Worm (Caenorhabditis elegans) whole organism, young adult: ENCODE measurements around the gene C46C2.5.

Source experiments
- B0019.2 ChIP-seq: fragments of 200-800 bp; sonication (Bioruptor generic); conservative IDR thresholded peaks from 2 replicates; pipeline ENCODE4 v1.3.6; 2022; ENCODE audit warnings: missing genetic modification reagents, missing genetic modification characterization, missing compliant biosample characterization
- B0261.1 ChIP-seq: sonication (generic microtip); optimal IDR thresholded peaks from 2 replicates; lab custom pipeline; 2016; ENCODE audit warnings: mild to moderate bottlenecking, missing genetic modification characterization, moderate library complexity, missing compliant biosample characterization
- F22D6.2 ChIP-seq: sonication (generic microtip); optimal IDR thresholded peaks from 2 replicates; lab custom pipeline; 2016; ENCODE audit warnings: mild to moderate bottlenecking, missing genetic modification characterization, missing compliant biosample characterization
- K11D2.4 ChIP-seq: fragments of 200-800 bp; sonication (Bioruptor generic); IDR thresholded peaks from 2 replicates; pipeline ENCODE4 v1.3.6; 2022; ENCODE audit warnings: missing genetic modification reagents, missing genetic modification characterization, missing compliant biosample characterization
- K12H6.12 ChIP-seq: fragments of 200-800 bp; sonication (Bioruptor generic); optimal IDR thresholded peaks from 2 replicates; lab custom pipeline; 2018; ENCODE audit warnings: mild to moderate bottlenecking, missing genetic modification characterization, missing compliant biosample characterization
- T07F8.4 ChIP-seq: sonication (generic microtip); optimal IDR thresholded peaks from 2 replicates; lab custom pipeline; 2016; ENCODE audit warnings: mild to moderate bottlenecking, missing genetic modification characterization, moderate library complexity, missing compliant biosample characterization
- T26A5.8 ChIP-seq: sonication (generic microtip); optimal IDR thresholded peaks from 2 replicates; lab custom pipeline; 2016; ENCODE audit warnings: missing genetic modification characterization, missing compliant biosample characterization
- ama-1 ChIP-seq, 3 experiments: fragments of 150-350 bp in 1 of 3; sonication (generic microtip) in 2 of 3; optimal IDR thresholded peaks; 2 replicates each; lab custom pipeline; 2014 to 2018; ENCODE audit warnings: missing biosample characterization in 2 of 3, missing genetic modification characterization in 2 of 3, missing genetic modification reagents in 2 of 3
- aptf-2 ChIP-seq: fragments of 200-800 bp; sonication (Bioruptor generic); conservative IDR thresholded peaks from 2 replicates; pipeline ENCODE4 v1.3.6; 2022; ENCODE audit warnings: missing genetic modification reagents, missing genetic modification characterization, missing compliant biosample characterization
- attf-6 ChIP-seq: fragments of 200-800 bp; sonication (Bioruptor generic); IDR thresholded peaks from 2 replicates; pipeline ENCODE4 v1.3.6; 2022; ENCODE audit warnings: missing genetic modification reagents, missing genetic modification characterization, missing compliant biosample characterization
- bed-1 ChIP-seq: fragments of 200-800 bp; sonication (Bioruptor generic); IDR thresholded peaks from 2 replicates; pipeline ENCODE4 v1.3.6; 2022; ENCODE audit warnings: missing genetic modification reagents, missing genetic modification characterization, missing compliant biosample characterization
- bed-2 ChIP-seq: fragments of 200-800 bp; sonication (Bioruptor generic); IDR thresholded peaks from 2 replicates; pipeline ENCODE4 v1.3.6; 2022; ENCODE audit warnings: missing genetic modification reagents, missing genetic modification characterization, missing compliant biosample characterization
- ccch-3 ChIP-seq: fragments of 200-800 bp; sonication (Bioruptor generic); optimal IDR thresholded peaks from 2 replicates; lab custom pipeline; 2018; ENCODE audit warnings: mild to moderate bottlenecking, missing genetic modification characterization, missing compliant biosample characterization
- ceh-100 ChIP-seq: fragments of 200-800 bp; sonication (Bioruptor generic); IDR thresholded peaks from 2 replicates; pipeline ENCODE4 v1.3.6; 2022; ENCODE audit warnings: missing genetic modification reagents, missing genetic modification characterization, missing compliant biosample characterization
- ceh-40 ChIP-seq: fragments of 200-800 bp; sonication (Bioruptor generic); IDR thresholded peaks from 2 replicates; pipeline ENCODE4 v1.3.6; 2022; ENCODE audit warnings: missing genetic modification characterization, missing compliant biosample characterization
- dpl-1 ChIP-seq: fragments of 150-350 bp; optimal IDR thresholded peaks from 2 replicates; lab custom pipeline; 2014; ENCODE audit warnings: missing biosample characterization, missing genetic modification reagents, missing genetic modification characterization
- efl-1 ChIP-seq: fragments of 150-350 bp; optimal IDR thresholded peaks from 2 replicates; lab custom pipeline; 2014; ENCODE audit warnings: missing biosample characterization, missing genetic modification reagents, missing genetic modification characterization
- egrh-3 ChIP-seq: fragments of 200-800 bp; sonication (Bioruptor generic); IDR thresholded peaks from 2 replicates; pipeline ENCODE4 v1.3.6; 2022; ENCODE audit warnings: missing genetic modification reagents, missing genetic modification characterization, missing compliant biosample characterization
- ekl-4 ChIP-seq: fragments of 200-800 bp; sonication (Bioruptor generic); IDR thresholded peaks from 2 replicates; pipeline ENCODE4 v1.3.6; 2022; ENCODE audit warnings: missing genetic modification reagents, missing genetic modification characterization, missing compliant biosample characterization
- him-1 ChIP-seq: sonication (generic microtip); optimal IDR thresholded peaks from 2 replicates; lab custom pipeline; 2016; ENCODE audit warnings: missing genotype, missing genetic modification reagents, missing genetic modification characterization, missing compliant biosample characterization
- hmg-20 ChIP-seq: fragments of 200-800 bp; sonication (Bioruptor generic); IDR thresholded peaks from 2 replicates; pipeline ENCODE4 v1.3.6; 2022; ENCODE audit warnings: missing genetic modification reagents, missing genetic modification characterization, missing compliant biosample characterization
- let-526 ChIP-seq: fragments of 200-800 bp; sonication (Bioruptor generic); IDR thresholded peaks from 2 replicates; pipeline ENCODE4 v1.3.6; 2022; ENCODE audit warnings: missing genetic modification reagents, missing genetic modification characterization, missing compliant biosample characterization
- let-607 ChIP-seq, 2 experiments: fragments of 200-800 bp in 1 of 2; sonication (Bioruptor generic) in 1 of 2; sonication (generic microtip) in 1 of 2; optimal IDR thresholded peaks; 2 replicates each; lab custom pipeline; 2016 to 2018; ENCODE audit warnings: mild to moderate bottlenecking in 2 of 2, missing compliant biosample characterization in 2 of 2, missing genetic modification characterization in 2 of 2, moderate library complexity in 2 of 2, missing genotype in 1 of 2
- lsl-1 ChIP-seq: fragments of 200-800 bp; sonication (Bioruptor generic); optimal IDR thresholded peaks from 2 replicates; lab custom pipeline; 2018; ENCODE audit warnings: mild to moderate bottlenecking, missing genetic modification characterization, moderate library complexity, missing compliant biosample characterization
- madf-10 ChIP-seq: sonication (generic microtip); optimal IDR thresholded peaks from 2 replicates; lab custom pipeline; 2016; ENCODE audit warnings: mild to moderate bottlenecking, missing genetic modification characterization, missing compliant biosample characterization
- madf-8 ChIP-seq: fragments of 200-800 bp; sonication (Bioruptor generic); conservative IDR thresholded peaks from 2 replicates; pipeline ENCODE4 v1.3.6; 2022; ENCODE audit warnings: missing genetic modification reagents, missing genetic modification characterization, missing compliant biosample characterization
- mcd-1 ChIP-seq: fragments of 200-800 bp; sonication (Bioruptor generic); IDR thresholded peaks from 2 replicates; pipeline ENCODE4 v1.3.6; 2022; ENCODE audit warnings: missing genetic modification reagents, missing genetic modification characterization, missing compliant biosample characterization
- mel-28 ChIP-seq: sonication (generic microtip); optimal IDR thresholded peaks from 2 replicates; lab custom pipeline; 2016; ENCODE audit warnings: borderline replicate concordance, mild to moderate bottlenecking, missing genetic modification characterization, missing compliant biosample characterization
- nhr-120 ChIP-seq: fragments of 200-800 bp; sonication (Bioruptor generic); IDR thresholded peaks from 2 replicates; pipeline ENCODE4 v1.3.6; 2022; ENCODE audit warnings: missing genetic modification characterization, missing compliant biosample characterization
- nhr-179 ChIP-seq: sonication (generic microtip); optimal IDR thresholded peaks from 2 replicates; lab custom pipeline; 2016; ENCODE audit warnings: mild to moderate bottlenecking, missing genetic modification characterization, missing compliant biosample characterization
- nhr-90 ChIP-seq: sonication (generic microtip); optimal IDR thresholded peaks from 2 replicates; lab custom pipeline; 2016; ENCODE audit warnings: missing genotype, mild to moderate bottlenecking, missing genetic modification characterization, missing compliant biosample characterization
- pbrm-1 ChIP-seq: fragments of 200-800 bp; sonication (Bioruptor generic); IDR thresholded peaks from 2 replicates; pipeline ENCODE4 v1.3.6; 2022; ENCODE audit warnings: missing genetic modification reagents, missing genetic modification characterization, missing compliant biosample characterization
- pha-4 ChIP-seq: fragments of 150-350 bp; sonication (generic microtip); optimal IDR thresholded peaks from 2 replicates; lab custom pipeline; 2014; ENCODE audit warnings: missing biosample characterization, missing genetic modification reagents, missing genetic modification characterization
- snpc-4 ChIP-seq, 5 experiments: fragments of 150-350 bp in 1 of 5; sonication (generic microtip) in 4 of 5; optimal IDR thresholded peaks; 2 replicates each; lab custom pipeline; 2014 to 2018; ENCODE audit warnings: missing genetic modification characterization in 5 of 5, missing biosample characterization in 3 of 5, antibody characterized with exemption in 2 of 5, mild to moderate bottlenecking in 2 of 5, missing compliant biosample characterization in 2 of 5, missing genotype in 2 of 5, moderate library complexity in 2 of 5, missing genetic modification reagents in 1 of 5
- xnd-1 ChIP-seq: sonication (generic microtip); optimal IDR thresholded peaks from 2 replicates; lab custom pipeline; 2016; ENCODE audit warnings: missing genotype, missing genetic modification reagents, missing genetic modification characterization, missing compliant biosample characterization
- zim-3 ChIP-seq: sonication (generic microtip); optimal IDR thresholded peaks from 2 replicates; lab custom pipeline; 2017; ENCODE audit warnings: mild to moderate bottlenecking, missing genetic modification characterization, moderate library complexity, missing compliant biosample characterization
- ztf-18 ChIP-seq: sonication (generic microtip); optimal IDR thresholded peaks from 2 replicates; lab custom pipeline; 2016; ENCODE audit warnings: missing genotype, mild to moderate bottlenecking, missing genetic modification characterization, missing compliant biosample characterization
- ztf-28 ChIP-seq: fragments of 200-800 bp; sonication (Bioruptor generic); IDR thresholded peaks from 2 replicates; pipeline ENCODE4 v1.3.6; 2022; ENCODE audit warnings: missing genetic modification reagents, missing genetic modification characterization, missing compliant biosample characterization

The C46C2.5 gene

DNA sequence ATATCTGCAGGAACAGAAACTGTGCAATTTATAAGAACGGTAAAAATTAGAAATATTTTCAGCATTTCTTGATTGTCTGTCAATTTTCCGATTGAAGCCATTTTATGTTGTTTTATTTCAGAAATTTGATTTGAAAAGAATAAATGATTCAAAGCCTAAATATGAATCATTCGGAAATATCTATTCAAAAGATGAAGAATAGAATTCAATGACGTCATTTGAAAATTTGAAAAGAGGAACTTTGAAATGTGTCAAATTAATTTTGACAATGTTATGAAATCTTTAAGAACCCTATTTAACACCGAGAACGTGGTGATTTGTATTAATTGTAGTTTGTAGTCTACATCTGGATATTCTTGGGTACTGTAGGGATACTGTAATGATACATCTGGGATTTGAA, at the start of gene C46C2.5:
TSS of gene C46C2.5 (minus strand) at position 101 of the 400 bp plus-strand sequence.
- no peak for TF ChIP-seq madf-8

DNA sequence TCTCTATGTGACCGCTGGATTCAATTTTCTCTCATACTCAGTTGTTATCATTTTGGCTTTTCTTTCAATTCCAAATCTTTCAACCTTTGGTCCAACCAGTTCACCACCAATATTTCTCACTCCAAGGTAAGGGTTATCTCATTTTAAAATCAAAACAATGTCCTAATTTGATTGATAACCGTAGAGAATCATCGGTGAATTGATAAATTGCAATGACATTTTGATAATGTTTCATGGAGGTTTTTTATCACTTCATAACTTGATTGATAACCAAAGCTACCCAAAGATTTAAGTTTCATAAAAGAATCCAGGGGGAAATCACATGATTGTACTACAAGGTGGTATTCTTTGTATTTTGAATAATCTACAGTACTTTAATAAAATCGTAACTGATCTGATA, 46.7 kb upstream of the C46C2.5 start:
- no peak for TF ChIP-seq pha-4 (tag; lab: Kevin White, UChicago)
- TF ChIP-seq mel-28 (tag; lab: Kevin White, UChicago): no peak
- no peak for TF ChIP-seq madf-8
- TF ChIP-seq ccch-3 (GFP tag; lab: Kevin White, UChicago): no peak
- no peak for TF ChIP-seq egrh-3 (GFP tag; lab: Robert Waterston, UW)
- no peak for TF ChIP-seq ama-1 (optimal IDR thresholded peaks at IDR 0.05; lab: Kevin White, UChicago)
- no peak for TF ChIP-seq ama-1 (GFP tag; optimal IDR thresholded peaks at IDR 0.05; lab: Kevin White, UChicago)
- no peak for TF ChIP-seq aptf-2 (GFP tag; lab: Robert Waterston, UW)
- TF ChIP-seq efl-1 (GFP tag; lab: Kevin White, UChicago): no peak
- TF ChIP-seq B0019.2: no peak
- no peak for TF ChIP-seq dpl-1 (GFP tag; lab: Kevin White, UChicago)
- TF ChIP-seq hmg-20 (GFP tag; lab: Robert Waterston, UW): no peak

DNA sequence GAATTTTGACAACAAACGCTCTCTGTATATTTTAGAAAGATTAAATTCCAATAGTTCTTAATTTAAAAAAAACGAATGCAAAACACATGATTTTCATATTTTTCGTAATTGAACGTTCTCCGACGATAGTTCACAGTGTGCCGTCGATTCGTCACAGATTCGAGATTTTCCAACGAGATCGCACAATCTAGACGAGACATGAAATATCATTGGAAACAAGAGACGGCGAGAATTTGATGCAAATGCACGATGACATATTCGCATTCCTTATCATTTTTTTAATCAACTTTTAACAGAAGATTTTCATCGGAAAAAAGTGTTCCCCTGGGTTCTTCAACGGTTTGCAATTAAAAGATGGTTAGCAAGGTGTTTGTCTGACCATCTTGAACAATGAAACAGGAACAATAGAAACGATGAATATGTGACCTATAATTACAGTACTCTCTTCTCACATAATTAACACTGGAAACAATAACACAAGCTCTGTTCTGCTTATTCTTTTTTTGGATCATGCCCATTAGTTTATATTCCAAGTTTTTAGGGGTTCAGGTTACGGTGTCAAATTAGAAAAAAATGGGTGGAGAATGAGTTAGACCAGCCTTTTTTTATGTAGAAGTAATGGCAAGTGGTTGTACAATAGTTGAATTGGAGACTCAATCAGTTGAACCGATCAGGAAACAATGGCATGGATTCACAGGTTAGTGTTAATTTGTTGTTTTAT, 40.2 kb upstream of the C46C2.5 start, which contains the start of gene Y11D7A.3:
TSS of gene Y11D7A.3 (plus strand) at position 671 of the 721 bp plus-strand sequence.
- TF ChIP-seq let-607 (tag; optimal IDR thresholded peaks at IDR 0.05; lab: Kevin White, UChicago): no peak
- no peak for TF ChIP-seq pha-4 (tag; lab: Kevin White, UChicago)
- no peak for TF ChIP-seq him-1
- TF ChIP-seq ztf-28 (GFP tag; lab: Robert Waterston, UW): no peak
- no peak for TF ChIP-seq nhr-120 (GFP tag; lab: Robert Waterston, UW)
- no peak for TF ChIP-seq snpc-4 (GFP tag; optimal IDR thresholded peaks at IDR 0.05; lab: Kevin White, UChicago)
- no peak for TF ChIP-seq snpc-4 (tag; optimal IDR thresholded peaks at IDR 0.05; lab: Kevin White, UChicago)
- TF ChIP-seq ztf-18: no peak
- TF ChIP-seq ccch-3 (GFP tag; lab: Kevin White, UChicago): no peak
- TF ChIP-seq nhr-179 (tag; lab: Kevin White, UChicago): no peak
- no peak for TF ChIP-seq bed-2 (GFP tag; lab: Robert Waterston, UW)
- TF ChIP-seq ceh-40 (GFP tag; lab: Robert Waterston, UW): no peak
- TF ChIP-seq B0261.1: no peak
- TF ChIP-seq K11D2.4 (GFP tag; lab: Robert Waterston, UW): no peak

DNA sequence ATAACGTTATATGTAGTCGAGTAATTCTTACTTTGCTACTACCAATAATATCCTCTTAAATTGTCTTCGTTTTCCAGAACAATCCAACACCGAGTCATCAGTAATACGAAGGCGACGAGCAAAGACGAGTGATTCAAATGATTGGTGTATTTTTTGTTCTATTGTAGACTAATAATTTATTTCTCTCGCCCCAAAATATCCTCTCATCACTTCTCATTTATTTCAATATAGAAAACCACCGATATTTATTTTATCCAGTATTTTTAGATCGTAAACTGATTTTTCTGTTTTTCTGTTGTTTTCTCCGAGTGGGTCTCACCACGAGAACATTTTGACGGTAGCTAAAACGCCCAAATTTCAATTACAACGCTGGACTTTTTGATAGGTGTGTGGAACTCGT, 35.2 kb upstream of the C46C2.5 start:
- TF ChIP-seq nhr-90 (tag; lab: Kevin White, UChicago) (no peak), T26A5.8 (tag; lab: Kevin White, UChicago) (no peak), ekl-4 (GFP tag; lab: Robert Waterston, UW) (no peak), ceh-100 (GFP tag; lab: Robert Waterston, UW) (no peak), xnd-1 (no peak), lsl-1 (GFP tag; lab: Kevin White, UChicago) (no peak), attf-6 (no peak), madf-10 (tag; lab: Kevin White, UChicago) (no peak)

DNA sequence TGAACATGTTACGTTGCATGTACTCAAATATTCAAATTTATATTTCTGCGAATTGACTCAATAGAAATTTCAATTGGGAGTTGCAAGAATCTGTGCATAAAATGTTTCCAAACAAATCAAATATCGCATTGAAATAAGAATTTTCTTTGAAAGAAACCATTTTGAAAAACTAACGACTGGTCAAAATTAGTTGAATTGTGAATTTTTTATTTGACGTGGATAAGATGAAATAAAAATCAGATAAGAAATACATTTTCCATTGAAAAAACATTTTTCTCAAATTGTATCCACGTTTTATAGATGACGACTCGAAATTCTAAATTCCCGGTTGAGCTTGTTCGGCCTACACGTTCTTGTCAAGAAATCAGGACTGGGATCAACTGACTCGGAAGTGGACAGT, 32.4 kb upstream of the C46C2.5 start, which contains the start of gene C46C2.3:
TSS of gene C46C2.3 (plus strand) at position 301 of the 400 bp plus-strand sequence.
- TF ChIP-seq zim-3 (no peak), bed-2 (GFP tag; lab: Robert Waterston, UW) (no peak), T07F8.4 (no peak), K12H6.12 (tag; lab: Kevin White, UChicago) (no peak), hmg-20 (GFP tag; lab: Robert Waterston, UW) (no peak), let-526 (GFP tag; lab: Robert Waterston, UW) (no peak), F22D6.2 (no peak), T26A5.8 (tag; lab: Kevin White, UChicago) (no peak), mcd-1 (no peak), pbrm-1 (GFP tag; lab: Robert Waterston, UW) (no peak), bed-1 (GFP tag; lab: Robert Waterston, UW) (no peak)
